Fruit fly (Drosophila melanogaster): ENCODE results near the gene CG8419.

- TF ChIP-seq pan (optimal IDR thresholded peaks at IDR 0.05) (no peak), usp (GFP tag; optimal IDR thresholded peaks at IDR 0.05) (no peak), psq (optimal IDR thresholded peaks at IDR 0.05) (no peak), CG8478 (optimal IDR thresholded peaks at IDR 0.05) (no peak), EcR (GFP tag; optimal IDR thresholded peaks at IDR 0.05) (no peak), Dll (optimal IDR thresholded peaks at IDR 0.05) (no peak)
Measured at dm6 chr2L:8195722-8196323, 10.1 kb upstream of the CG8419 start.

All from whole organism.